Fruit fly (Drosophila melanogaster): ENCODE data around the gene CG31635.

CG31635 gene

DNA sequence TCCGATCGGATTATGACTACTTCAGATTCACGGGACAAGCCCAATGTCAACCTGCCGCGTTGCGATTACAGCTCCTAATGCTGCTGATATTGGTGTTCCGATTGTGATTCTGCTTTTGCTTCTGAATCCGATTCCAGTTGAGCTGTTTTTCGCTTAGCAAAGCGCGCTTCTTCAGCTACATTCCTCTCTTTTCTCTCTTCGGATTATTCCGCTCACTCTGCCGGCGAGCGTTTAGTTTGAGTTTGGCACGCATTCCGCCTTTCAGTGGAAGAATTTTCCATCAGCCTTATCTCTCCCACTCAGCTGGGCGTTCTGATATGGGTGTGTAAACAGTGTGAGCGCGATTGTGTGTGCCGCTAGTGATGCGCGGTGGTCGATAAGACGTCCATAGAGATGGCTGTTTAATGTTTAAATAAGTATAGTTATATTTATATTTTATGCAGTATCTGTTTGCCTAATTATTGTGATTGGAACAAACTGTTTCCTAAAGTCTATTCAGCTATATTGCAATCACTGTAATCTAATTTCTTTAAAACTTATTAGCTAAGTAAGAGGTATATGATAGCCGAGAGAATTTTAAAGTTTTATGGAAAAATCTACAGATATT lies 18.9 kb upstream of the CG31635 start, which contains the start of gene Galt (continued):
- TF ChIP-seq unc-4 (GFP tag; IDR thresholded peaks at IDR 0.05; ENCODE audit: partially characterized antibody) (peak; percentile 63), CG3995 (GFP tag; optimal IDR thresholded peaks at IDR 0.05) (no peak), CG7928 (GFP tag; optimal IDR thresholded peaks at IDR 0.05) (no peak), CG14441 (GFP tag; IDR thresholded peaks at IDR 0.05) (no peak), CG13296 (GFP tag; optimal IDR thresholded peaks at IDR 0.05) (peak; percentile 66), CG9215 (GFP tag; IDR thresholded peaks at IDR 0.05) (no peak), Vsx1 (GFP tag; optimal IDR thresholded peaks at IDR 0.05) (no peak), ssp (GFP tag; IDR thresholded peaks at IDR 0.05) (no peak), Oaz (GFP tag; IDR thresholded peaks at IDR 0.05) (no peak), CG9437 (GFP tag; optimal IDR thresholded peaks at IDR 0.05) (peak; percentile 50), wor (GFP tag; IDR thresholded peaks at IDR 0.05) (no peak), CG6272 (GFP tag; IDR thresholded peaks at IDR 0.05) (peak; percentile 21; the same call in 1 of the 2 replicates), pzg (GFP tag; optimal IDR thresholded peaks at IDR 0.05) (peak; percentile 33), pum (GFP tag; optimal IDR thresholded peaks at IDR 0.05) (no peak), sim (GFP tag; IDR thresholded peaks at IDR 0.05) (no peak), org-1 (GFP tag; optimal IDR thresholded peaks at IDR 0.05) (no peak), tio (GFP tag; optimal IDR thresholded peaks at IDR 0.05) (no peak), CG17612 (GFP tag; IDR thresholded peaks at IDR 0.05) (no peak), dimm (GFP tag; IDR thresholded peaks at IDR 0.05) (no peak), sens (GFP tag) (peak; percentile 90), chinmo (GFP tag; IDR thresholded peaks at IDR 0.05; ENCODE audit: partially characterized antibody) (peak; percentile 90; the same call in 3 of the 4 replicates), CG13123 (GFP tag; optimal IDR thresholded peaks at IDR 0.05) (no peak), Nf-YB (GFP tag; optimal IDR thresholded peaks at IDR 0.05) (peak; percentile 14), pita (GFP tag; optimal IDR thresholded peaks at IDR 0.05) (no peak), Elba2 (GFP tag; optimal IDR thresholded peaks at IDR 0.05) (no peak), CG17328 (GFP tag; IDR thresholded peaks at IDR 0.05) (peak; percentile 49; the same call in 1 of the 2 replicates), CG2678 (tag; optimal IDR thresholded peaks at IDR 0.05) (no peak), br (optimal IDR thresholded peaks at IDR 0.05) (no peak), so (GFP tag; IDR thresholded peaks at IDR 0.05) (no peak), CG8089 (GFP tag; optimal IDR thresholded peaks at IDR 0.05) (no peak), HmgD (GFP tag; optimal IDR thresholded peaks at IDR 0.05) (no peak), jumu (GFP tag; optimal IDR thresholded peaks at IDR 0.05) (no peak), gcm (GFP tag; optimal IDR thresholded peaks at IDR 0.05) (peak; percentile 54), CG14965 (GFP tag; optimal IDR thresholded peaks at IDR 0.05; ENCODE audit: borderline replicate concordance) (no peak), Eip74EF (GFP tag; optimal IDR thresholded peaks at IDR 0.05) (peak in 1 of 2 experiments; percentile 24), CG18476 (GFP tag; optimal IDR thresholded peaks at IDR 0.05) (no peak), CG2889 (GFP tag; IDR thresholded peaks at IDR 0.05) (no peak), hbn (GFP tag; IDR thresholded peaks at IDR 0.05; ENCODE audit: partially characterized antibody) (peak; percentile 37; the same call in 1 of the 2 replicates), twi (tag; optimal IDR thresholded peaks at IDR 0.05) (no peak), ro (GFP tag; IDR thresholded peaks at IDR 0.05) (no peak), az2 (GFP tag; optimal IDR thresholded peaks at IDR 0.05) (peak; percentile 18), CG16863 (GFP tag; optimal IDR thresholded peaks at IDR 0.05) (no peak), nmo (GFP tag; optimal IDR thresholded peaks at IDR 0.05) (peak; percentile 52), Dref (GFP tag; IDR thresholded peaks at IDR 0.05) (peak; percentile 63), Dip2 (GFP tag; IDR thresholded peaks at IDR 0.05) (no peak), CG31224 (GFP tag; IDR thresholded peaks at IDR 0.05) (no peak), CG31388 (GFP tag; optimal IDR thresholded peaks at IDR 0.05) (no peak), CG9932 (GFP tag; IDR thresholded peaks at IDR 0.05) (peak; percentile 47), E2f1 (GFP tag; IDR thresholded peaks at IDR 0.05) (no peak), zfh2 (GFP tag; optimal IDR thresholded peaks at IDR 0.05) (no peak), HLHmδ (GFP tag; optimal IDR thresholded peaks at IDR 0.05) (peak; percentile 54), nau (GFP tag; optimal IDR thresholded peaks at IDR 0.05) (no peak)

Measured in whole organism, embryonic.